Worm (Caenorhabditis elegans) whole organism, young adult: ENCODE data around the gene Y37A1B.4.

Experiments
- C06A6.2 ChIP-seq: fragments of 200-800 bp; sonication (Bioruptor generic); conservative IDR thresholded peaks from 2 replicates; pipeline ENCODE4 v1.3.6; 2022; ENCODE audit warnings: missing genetic modification characterization, missing compliant biosample characterization
- C17E4.6 ChIP-seq: fragments of 200-800 bp; sonication (Bioruptor generic); IDR thresholded peaks from 2 replicates; pipeline ENCODE4 v1.3.6; 2022; ENCODE audit warnings: missing genetic modification reagents, missing genetic modification characterization, missing compliant biosample characterization
- F22D6.2 ChIP-seq: sonication (generic microtip); optimal IDR thresholded peaks from 2 replicates; lab custom pipeline; 2016; ENCODE audit warnings: mild to moderate bottlenecking, missing genetic modification characterization, missing compliant biosample characterization
- F52B5.7 ChIP-seq: sonication (generic microtip); optimal IDR thresholded peaks from 2 replicates; lab custom pipeline; 2016; ENCODE audit warnings: mild to moderate bottlenecking, missing genetic modification characterization, missing compliant biosample characterization
- F55B11.4 ChIP-seq: sonication (generic microtip); optimal IDR thresholded peaks from 2 replicates; lab custom pipeline; 2016; ENCODE audit warnings: missing compliant biosample characterization, missing genetic modification characterization, borderline replicate concordance; ENCODE audit not compliant: insufficient read depth
- F57C9.4 ChIP-seq: sonication (generic microtip); optimal IDR thresholded peaks from 2 replicates; lab custom pipeline; 2017; ENCODE audit warnings: mild to moderate bottlenecking, missing genetic modification characterization, missing compliant biosample characterization
- K11D2.4 ChIP-seq: fragments of 200-800 bp; sonication (Bioruptor generic); IDR thresholded peaks from 2 replicates; pipeline ENCODE4 v1.3.6; 2022; ENCODE audit warnings: missing genetic modification reagents, missing genetic modification characterization, missing compliant biosample characterization
- T07F8.4 ChIP-seq: sonication (generic microtip); optimal IDR thresholded peaks from 2 replicates; lab custom pipeline; 2016; ENCODE audit warnings: mild to moderate bottlenecking, missing genetic modification characterization, moderate library complexity, missing compliant biosample characterization
- Y53G8AR.9 ChIP-seq: fragments of 200-800 bp; sonication (Bioruptor generic); conservative IDR thresholded peaks from 2 replicates; pipeline ENCODE4 v1.3.6; 2022; ENCODE audit warnings: missing genetic modification reagents, missing genetic modification characterization, missing compliant biosample characterization
- Y56A3A.18 ChIP-seq: fragments of 200-800 bp; sonication (Bioruptor generic); IDR thresholded peaks from 2 replicates; pipeline ENCODE4 v1.3.6; 2022; ENCODE audit warnings: missing genetic modification reagents, missing genetic modification characterization, missing compliant biosample characterization
- aptf-3 ChIP-seq: fragments of 200-800 bp; sonication (Bioruptor generic); IDR thresholded peaks from 2 replicates; pipeline ENCODE4 v1.3.6; 2022; ENCODE audit warnings: missing genetic modification characterization, missing compliant biosample characterization
- atf-7 ChIP-seq: sonication (generic microtip); optimal IDR thresholded peaks from 2 replicates; lab custom pipeline; 2017; ENCODE audit warnings: mild to moderate bottlenecking, missing genetic modification characterization, missing compliant biosample characterization
- athp-1 ChIP-seq: sonication (generic microtip); optimal IDR thresholded peaks from 2 replicates; lab custom pipeline; 2017; ENCODE audit warnings: mild to moderate bottlenecking, missing genetic modification characterization, missing compliant biosample characterization
- attf-5 ChIP-seq: fragments of 200-800 bp; sonication (Bioruptor generic); optimal IDR thresholded peaks from 2 replicates; lab custom pipeline; 2018; ENCODE audit warnings: mild to moderate bottlenecking, missing genetic modification characterization, missing compliant biosample characterization
- bed-1 ChIP-seq: fragments of 200-800 bp; sonication (Bioruptor generic); IDR thresholded peaks from 2 replicates; pipeline ENCODE4 v1.3.6; 2022; ENCODE audit warnings: missing genetic modification reagents, missing genetic modification characterization, missing compliant biosample characterization
- ccch-3 ChIP-seq: fragments of 200-800 bp; sonication (Bioruptor generic); optimal IDR thresholded peaks from 2 replicates; lab custom pipeline; 2018; ENCODE audit warnings: mild to moderate bottlenecking, missing genetic modification characterization, missing compliant biosample characterization
- ceh-100 ChIP-seq: fragments of 200-800 bp; sonication (Bioruptor generic); IDR thresholded peaks from 2 replicates; pipeline ENCODE4 v1.3.6; 2022; ENCODE audit warnings: missing genetic modification reagents, missing genetic modification characterization, missing compliant biosample characterization
- ceh-40 ChIP-seq: fragments of 200-800 bp; sonication (Bioruptor generic); IDR thresholded peaks from 2 replicates; pipeline ENCODE4 v1.3.6; 2022; ENCODE audit warnings: missing genetic modification characterization, missing compliant biosample characterization
- ceh-79 ChIP-seq: sonication (generic microtip); optimal IDR thresholded peaks from 2 replicates; lab custom pipeline; 2017; ENCODE audit warnings: mild to moderate bottlenecking, missing genetic modification characterization, missing compliant biosample characterization
- chd-7 ChIP-seq: sonication (generic microtip); optimal IDR thresholded peaks from 2 replicates; lab custom pipeline; 2016; ENCODE audit warnings: mild to moderate bottlenecking, missing genetic modification characterization, moderate library complexity, missing compliant biosample characterization
- dpl-1 ChIP-seq: fragments of 150-350 bp; optimal IDR thresholded peaks from 2 replicates; lab custom pipeline; 2014; ENCODE audit warnings: missing biosample characterization, missing genetic modification reagents, missing genetic modification characterization
- egl-44 ChIP-seq: fragments of 200-800 bp; sonication (Bioruptor generic); IDR thresholded peaks from 2 replicates; pipeline ENCODE4 v1.3.6; 2022; ENCODE audit warnings: missing genetic modification reagents, missing genetic modification characterization, missing compliant biosample characterization
- fkh-3 ChIP-seq: sonication (generic microtip); optimal IDR thresholded peaks from 2 replicates; lab custom pipeline; 2016; ENCODE audit warnings: mild to moderate bottlenecking, missing genetic modification characterization, missing compliant biosample characterization
- gei-17 ChIP-seq: fragments of 200-800 bp; sonication (Bioruptor generic); optimal IDR thresholded peaks from 2 replicates; lab custom pipeline; 2018; ENCODE audit warnings: mild to moderate bottlenecking, missing genetic modification characterization, missing compliant biosample characterization
- lag-1 ChIP-seq: fragments of 200-800 bp; sonication (Bioruptor generic); IDR thresholded peaks from 2 replicates; pipeline ENCODE4 v1.3.6; 2022; ENCODE audit warnings: missing genetic modification reagents, missing genetic modification characterization, missing compliant biosample characterization
- let-526 ChIP-seq: fragments of 200-800 bp; sonication (Bioruptor generic); IDR thresholded peaks from 2 replicates; pipeline ENCODE4 v1.3.6; 2022; ENCODE audit warnings: missing genetic modification reagents, missing genetic modification characterization, missing compliant biosample characterization
- lin-26 ChIP-seq: fragments of 200-800 bp; sonication (Bioruptor generic); IDR thresholded peaks from 2 replicates; pipeline ENCODE4 v1.3.6; 2022; ENCODE audit warnings: missing genetic modification reagents, missing genetic modification characterization, missing compliant biosample characterization
- lin-35 ChIP-seq, 3 experiments: fragments of 150-350 bp in 2 of 3; sonication (generic microtip) in 1 of 3; optimal IDR thresholded peaks; 2 replicates each; lab custom pipeline; 2014 to 2018; ENCODE audit warnings: missing biosample characterization in 3 of 3, missing genetic modification characterization in 3 of 3, missing genetic modification reagents in 3 of 3
- lir-1 ChIP-seq: fragments of 200-800 bp; sonication (Bioruptor generic); conservative IDR thresholded peaks from 2 replicates; pipeline ENCODE4 v1.3.6; 2022; ENCODE audit warnings: missing genetic modification reagents, missing genetic modification characterization, missing compliant biosample characterization
- lsl-1 ChIP-seq: fragments of 200-800 bp; sonication (Bioruptor generic); optimal IDR thresholded peaks from 2 replicates; lab custom pipeline; 2018; ENCODE audit warnings: mild to moderate bottlenecking, missing genetic modification characterization, moderate library complexity, missing compliant biosample characterization
- madf-10 ChIP-seq: sonication (generic microtip); optimal IDR thresholded peaks from 2 replicates; lab custom pipeline; 2016; ENCODE audit warnings: mild to moderate bottlenecking, missing genetic modification characterization, missing compliant biosample characterization
- madf-6 ChIP-seq: fragments of 200-800 bp; sonication (Bioruptor generic); IDR thresholded peaks from 2 replicates; pipeline ENCODE4 v1.3.6; 2022; ENCODE audit warnings: missing genetic modification reagents, missing genetic modification characterization, missing compliant biosample characterization
- mes-4 ChIP-seq: sonication (generic microtip); optimal IDR thresholded peaks from 2 replicates; lab custom pipeline; 2016; ENCODE audit warnings: missing genotype, missing genetic modification characterization, missing compliant biosample characterization
- nfya-1 ChIP-seq: sonication (generic microtip); optimal IDR thresholded peaks from 2 replicates; lab custom pipeline; 2017; ENCODE audit warnings: antibody characterized with exemption, missing compliant biosample characterization, missing genetic modification characterization, borderline replicate concordance; ENCODE audit not compliant: insufficient read depth
- nfyb-1 ChIP-seq: fragments of 200-800 bp; sonication (Bioruptor generic); IDR thresholded peaks from 2 replicates; pipeline ENCODE4 v1.3.6; 2022; ENCODE audit warnings: missing genetic modification reagents, missing genetic modification characterization, missing compliant biosample characterization
- nhr-120 ChIP-seq: fragments of 200-800 bp; sonication (Bioruptor generic); IDR thresholded peaks from 2 replicates; pipeline ENCODE4 v1.3.6; 2022; ENCODE audit warnings: missing genetic modification characterization, missing compliant biosample characterization
- pbrm-1 ChIP-seq: fragments of 200-800 bp; sonication (Bioruptor generic); IDR thresholded peaks from 2 replicates; pipeline ENCODE4 v1.3.6; 2022; ENCODE audit warnings: missing genetic modification reagents, missing genetic modification characterization, missing compliant biosample characterization
- rcor-1 ChIP-seq: fragments of 200-800 bp; sonication (Bioruptor generic); IDR thresholded peaks from 2 replicates; pipeline ENCODE4 v1.3.6; 2022; ENCODE audit warnings: missing genetic modification reagents, missing genetic modification characterization, missing compliant biosample characterization
- rpc-1 ChIP-seq, 2 experiments: fragments of 150-350 bp in 1 of 2; sonication (generic microtip) in 1 of 2; optimal IDR thresholded peaks; 2 replicates each; lab custom pipeline; 2014 to 2018; ENCODE audit warnings: missing biosample characterization in 1 of 2, missing genetic modification characterization in 1 of 2, missing genetic modification reagents in 1 of 2, missing genotype in 1 of 2
- snpc-1.1 ChIP-seq: sonication (generic microtip); optimal IDR thresholded peaks from 2 replicates; lab custom pipeline; 2017; ENCODE audit warnings: missing genetic modification characterization, mild to moderate bottlenecking, missing compliant biosample characterization, antibody characterized with exemption, moderate library complexity, missing genotype, missing genetic modification reagents; ENCODE audit not compliant: insufficient read depth
- snpc-1.3 ChIP-seq: sonication (generic microtip); optimal IDR thresholded peaks from 2 replicates; lab custom pipeline; 2017; ENCODE audit warnings: missing genetic modification characterization, mild to moderate bottlenecking, missing compliant biosample characterization, antibody characterized with exemption, moderate library complexity, missing genotype, missing genetic modification reagents; ENCODE audit not compliant: insufficient read depth
- sptf-2 ChIP-seq: fragments of 200-800 bp; sonication (Bioruptor generic); optimal IDR thresholded peaks from 2 replicates; lab custom pipeline; 2018; ENCODE audit warnings: mild to moderate bottlenecking, missing genetic modification characterization, missing compliant biosample characterization
- tbp1 ChIP-seq: fragments of 200-800 bp; sonication (Bioruptor generic); optimal IDR thresholded peaks from 2 replicates; lab custom pipeline; 2018; ENCODE audit warnings: mild to moderate bottlenecking, missing genetic modification characterization, missing compliant biosample characterization
- tlf-1 ChIP-seq: fragments of 200-800 bp; sonication (Bioruptor generic); optimal IDR thresholded peaks from 2 replicates; lab custom pipeline; 2018; ENCODE audit warnings: mild to moderate bottlenecking, missing genetic modification characterization, missing compliant biosample characterization
- zfh-2 ChIP-seq: fragments of 200-800 bp; sonication (Bioruptor generic); conservative IDR thresholded peaks from 2 replicates; pipeline ENCODE4 v1.3.6; 2022; ENCODE audit warnings: missing genetic modification reagents, missing genetic modification characterization, missing compliant biosample characterization
- zim-3 ChIP-seq: sonication (generic microtip); optimal IDR thresholded peaks from 2 replicates; lab custom pipeline; 2017; ENCODE audit warnings: mild to moderate bottlenecking, missing genetic modification characterization, moderate library complexity, missing compliant biosample characterization
- ztf-18 ChIP-seq: sonication (generic microtip); optimal IDR thresholded peaks from 2 replicates; lab custom pipeline; 2016; ENCODE audit warnings: missing genotype, mild to moderate bottlenecking, missing genetic modification characterization, missing compliant biosample characterization
- ztf-22 ChIP-seq: fragments of 200-800 bp; sonication (Bioruptor generic); optimal IDR thresholded peaks from 2 replicates; lab custom pipeline; 2018; ENCODE audit warnings: mild to moderate bottlenecking, missing genetic modification characterization, moderate library complexity, missing compliant biosample characterization
- ztf-6 ChIP-seq: fragments of 200-800 bp; sonication (Bioruptor generic); IDR thresholded peaks from 2 replicates; pipeline ENCODE4 v1.3.6; 2022; ENCODE audit warnings: missing genetic modification reagents, missing genetic modification characterization, missing compliant biosample characterization

Y37A1B.4 gene

ce11 chrIV:14070992-14071289 lies 10.4 kb upstream of the Y37A1B.4 start (continued):
- TF ChIP-seq aptf-3 (no peak), sptf-2 (no peak), lin-35 (GFP tag; optimal IDR thresholded peaks at IDR 0.05; lab: Kevin White, UChicago) (peak in 2 of 3 experiments; percentile 5 to 73), madf-6 (peak; percentile 89), C17E4.6 (peak; percentile 68; the same call in 1 of the 2 replicates), lag-1 (GFP tag; lab: Robert Waterston, UW) (no peak), lir-1 (GFP tag; lab: Robert Waterston, UW) (0 out of 2 replicates have a peak, but pooled peaks have one; percentile 14), K11D2.4 (GFP tag; lab: Robert Waterston, UW) (no peak), egl-44 (GFP tag; lab: Robert Waterston, UW) (no peak), dpl-1 (GFP tag; lab: Kevin White, UChicago) (peak; percentile 41), F55B11.4 (tag; lab: Kevin White, UChicago) (no peak), ztf-22 (GFP tag; lab: Kevin White, UChicago) (no peak), tbp1 (GFP tag; lab: Kevin White, UChicago) (peak; percentile 75), snpc-1.1 (tag; lab: Kevin White, UChicago) (peak; percentile 70), zfh-2 (GFP tag; lab: Robert Waterston, UW) (no peak), pbrm-1 (GFP tag; lab: Robert Waterston, UW) (peak; percentile 85; the same call in 1 of the 2 replicates), F52B5.7 (no peak), attf-5 (GFP tag; lab: Kevin White, UChicago) (peak; percentile 77), F22D6.2 (no peak), nfya-1 (no peak), chd-7 (tag; lab: Kevin White, UChicago) (no peak), tlf-1 (peak; percentile 74), lsl-1 (GFP tag; lab: Kevin White, UChicago) (peak; percentile 78), bed-1 (no peak), C06A6.2 (GFP tag; lab: Robert Waterston, UW) (no peak), ceh-100 (GFP tag; lab: Robert Waterston, UW) (peak; percentile 39), nfyb-1 (GFP tag; lab: Robert Waterston, UW) (peak; percentile 77; the same call in 1 of the 2 replicates), zim-3 (tag; lab: Kevin White, UChicago) (no peak), ceh-40 (GFP tag; lab: Robert Waterston, UW) (no peak), gei-17 (GFP tag; lab: Kevin White, UChicago) (no peak), F57C9.4 (no peak), rpc-1 (optimal IDR thresholded peaks at IDR 0.05; lab: Kevin White, UChicago) (no peak), rpc-1 (tag; optimal IDR thresholded peaks at IDR 0.05; lab: Kevin White, UChicago) (no peak), rcor-1 (peak; percentile 64), madf-10 (tag; lab: Kevin White, UChicago) (peak; percentile 12), athp-1 (tag; lab: Kevin White, UChicago) (peak; percentile 51), lin-26 (GFP tag; lab: Robert Waterston, UW) (no peak), mes-4 (tag; lab: Kevin White, UChicago) (no peak), atf-7 (tag; lab: Kevin White, UChicago) (no peak), ztf-6 (GFP tag; lab: Robert Waterston, UW) (no peak), let-526 (GFP tag; lab: Robert Waterston, UW) (no peak), snpc-1.3 (tag; lab: Kevin White, UChicago) (peak; percentile 58), T07F8.4 (tag; lab: Kevin White, UChicago) (no peak), nhr-120 (GFP tag; lab: Robert Waterston, UW) (no peak), ccch-3 (GFP tag; lab: Kevin White, UChicago) (no peak), ztf-18 (tag; lab: Kevin White, UChicago) (peak; percentile 25), Y56A3A.18 (GFP tag; lab: Robert Waterston, UW) (no peak), Y53G8AR.9 (peak; percentile 81; the same call in 1 of the 2 replicates), ceh-79 (tag; lab: Kevin White, UChicago) (no peak), fkh-3 (no peak)
